Fruit fly (Drosophila melanogaster) whole organism, embryonic: Measurements from ENCODE around the gene RpS29.

Experiments
- Atf-2 ChIP-seq: fragments of 200-800 bp; sonication (Bioruptor generic); optimal IDR thresholded peaks from 2 replicates; lab custom pipeline; 2016; ENCODE audit warnings: missing biosample characterization, missing genetic modification characterization
- Atf3 ChIP-seq: fragments of 200-800 bp; sonication (Bioruptor generic); optimal IDR thresholded peaks from 3 replicates; lab custom pipeline; 2016; ENCODE audit warnings: missing biosample characterization, missing genetic modification characterization
- B-H2 ChIP-seq: fragments of 200-800 bp; sonication (Bioruptor generic); optimal IDR thresholded peaks from 2 replicates; lab custom pipeline; 2018; ENCODE audit warnings: missing biosample characterization, mild to moderate bottlenecking, missing genetic modification characterization
- BEAF-32 ChIP-seq: fragments of 200-800 bp; sonication (Bioruptor generic); optimal IDR thresholded peaks from 3 replicates; lab custom pipeline; 2017; ENCODE audit warnings: missing biosample characterization, missing genetic modification characterization, mild to moderate bottlenecking, moderate library complexity, missing genetic modification reagents
- CG10321 ChIP-seq: fragments of 200-800 bp; sonication (Bioruptor generic); IDR thresholded peaks from 2 replicates; pipeline ENCODE4 v1.3.6; 2022; ENCODE audit warnings: missing biosample characterization, missing genetic modification characterization
- CG10462 ChIP-seq: fragments of 200-800 bp; sonication (Bioruptor generic); optimal IDR thresholded peaks from 2 replicates; lab custom pipeline; 2016; ENCODE audit warnings: missing biosample characterization, missing genetic modification characterization
- CG11560 ChIP-seq: fragments of 200-800 bp; sonication (Bioruptor generic); IDR thresholded peaks from 3 replicates; pipeline ENCODE4 v1.3.6; 2022; ENCODE audit warnings: missing biosample characterization, missing genetic modification characterization
- CG13296 ChIP-seq: fragments of 200-800 bp; sonication (Bioruptor generic); optimal IDR thresholded peaks from 3 replicates; lab custom pipeline; 2018; ENCODE audit warnings: missing biosample characterization, mild to moderate bottlenecking, missing genetic modification characterization
- CG13624 ChIP-seq: fragments of 200-800 bp; sonication (Bioruptor generic); optimal IDR thresholded peaks from 2 replicates; lab custom pipeline; 2016; ENCODE audit warnings: missing biosample characterization, missing genetic modification characterization
- CG14050 ChIP-seq: fragments of 200-800 bp; sonication (Bioruptor generic); IDR thresholded peaks from 3 replicates; pipeline ENCODE4 v1.3.6; 2022; ENCODE audit warnings: missing biosample characterization, missing genetic modification characterization
- CG14710 ChIP-seq: fragments of 200-800 bp; sonication (Bioruptor generic); optimal IDR thresholded peaks from 3 replicates; lab custom pipeline; 2019; ENCODE audit warnings: missing biosample characterization, mild to moderate bottlenecking, missing genetic modification characterization, moderate library complexity
- CG15696 ChIP-seq: fragments of 200-800 bp; sonication (Bioruptor generic); optimal IDR thresholded peaks from 2 replicates; lab custom pipeline; 2019; ENCODE audit warnings: missing biosample characterization, mild to moderate bottlenecking, missing genetic modification characterization, moderate library complexity
- CG17568 ChIP-seq: fragments of 200-800 bp; sonication (Bioruptor generic); optimal IDR thresholded peaks from 2 replicates; lab custom pipeline; 2018; ENCODE audit warnings: missing biosample characterization, mild to moderate bottlenecking, missing genetic modification characterization, moderate library complexity
- CG17612 ChIP-seq: fragments of 200-800 bp; sonication (Bioruptor generic); IDR thresholded peaks from 2 replicates; pipeline ENCODE4 v1.3.6; 2022; ENCODE audit warnings: missing biosample characterization, missing genetic modification characterization
- CG18011 ChIP-seq: fragments of 200-800 bp; sonication (Bioruptor generic); optimal IDR thresholded peaks from 2 replicates; lab custom pipeline; 2017; ENCODE audit warnings: missing biosample characterization, missing genetic modification characterization, mild to moderate bottlenecking, moderate library complexity, missing genotype
- CG2199 ChIP-seq: fragments of 200-800 bp; sonication (Bioruptor generic); IDR thresholded peaks from 3 replicates; pipeline ENCODE4 v1.3.6; 2022; ENCODE audit warnings: missing biosample characterization, missing genetic modification characterization
- CG31224 ChIP-seq: fragments of 200-800 bp; sonication (Bioruptor generic); IDR thresholded peaks from 2 replicates; pipeline ENCODE4 v1.3.6; 2022; ENCODE audit warnings: missing biosample characterization, missing genetic modification characterization
- CG6254 ChIP-seq: fragments of 200-800 bp; sonication (Bioruptor generic); optimal IDR thresholded peaks from 3 replicates; lab custom pipeline; 2017; ENCODE audit warnings: mild to moderate bottlenecking, missing biosample characterization, missing genetic modification reagents, missing genetic modification characterization
- CG7357 ChIP-seq: fragments of 200-800 bp; sonication (Bioruptor generic); IDR thresholded peaks from 3 replicates; pipeline ENCODE4 v1.3.6; 2022; ENCODE audit warnings: missing biosample characterization, missing genetic modification characterization
- CG8478 ChIP-seq: fragments of >200 bp; optimal IDR thresholded peaks from 2 replicates; lab custom pipeline; 2018
- CG9876 ChIP-seq: fragments of 200-800 bp; sonication (Bioruptor generic); optimal IDR thresholded peaks from 2 replicates; lab custom pipeline; 2016; ENCODE audit warnings: missing biosample characterization, missing genetic modification characterization
- Dp ChIP-seq: fragments of 200-800 bp; sonication (Bioruptor generic); optimal IDR thresholded peaks from 2 replicates; lab custom pipeline; 2018; ENCODE audit warnings: missing biosample characterization, mild to moderate bottlenecking, missing genetic modification characterization, moderate library complexity
- Fer1 ChIP-seq: fragments of 200-800 bp; sonication (Bioruptor generic); optimal IDR thresholded peaks from 2 replicates; lab custom pipeline; 2017; ENCODE audit warnings: missing biosample characterization, mild to moderate bottlenecking, missing genetic modification characterization
- HHEX ChIP-seq: fragments of 200-800 bp; sonication (Bioruptor generic); optimal IDR thresholded peaks from 3 replicates; lab custom pipeline; 2017; ENCODE audit warnings: missing biosample characterization, mild to moderate bottlenecking, missing genetic modification characterization, missing genetic modification reagents
- HLH3B ChIP-seq: fragments of 200-800 bp; sonication (Bioruptor generic); IDR thresholded peaks from 2 replicates; pipeline ENCODE4 v1.3.6; 2022; ENCODE audit warnings: missing biosample characterization, missing genetic modification characterization
- Hand ChIP-seq: fragments of 200-800 bp; sonication (Bioruptor generic); optimal IDR thresholded peaks from 2 replicates; lab custom pipeline; 2017; ENCODE audit warnings: mild to moderate bottlenecking, missing biosample characterization, missing genetic modification reagents, missing genetic modification characterization
- MTF-1 ChIP-seq: fragments of 200-800 bp; sonication (Bioruptor generic); optimal IDR thresholded peaks from 2 replicates; lab custom pipeline; 2018; ENCODE audit warnings: missing biosample characterization, mild to moderate bottlenecking, missing genetic modification characterization, borderline replicate concordance
- Mad ChIP-seq: fragments of 200-800 bp; sonication (Bioruptor generic); optimal IDR thresholded peaks from 2 replicates; lab custom pipeline; 2016; ENCODE audit warnings: missing biosample characterization, missing genetic modification characterization
- Nf-YC ChIP-seq: fragments of 200-800 bp; optimal IDR thresholded peaks from 3 replicates; lab custom pipeline; 2019; ENCODE audit warnings: missing biosample characterization, mild to moderate bottlenecking, missing genetic modification characterization, moderate library complexity
- Oaz ChIP-seq: fragments of 200-800 bp; sonication (Bioruptor generic); IDR thresholded peaks from 2 replicates; pipeline ENCODE4 v1.3.6; 2022; ENCODE audit warnings: missing biosample characterization, missing genetic modification characterization
- Rfx ChIP-seq: fragments of 200-800 bp; sonication (Bioruptor generic); IDR thresholded peaks from 2 replicates; pipeline ENCODE4 v1.3.6; 2022; ENCODE audit warnings: missing biosample characterization, missing genetic modification characterization
- Ssrp ChIP-seq: fragments of 200-800 bp; sonication (Bioruptor generic); optimal IDR thresholded peaks from 2 replicates; lab custom pipeline; 2018; ENCODE audit warnings: missing biosample characterization, mild to moderate bottlenecking, missing genetic modification characterization, moderate library complexity
- al ChIP-seq: fragments of 200-800 bp; sonication (Bioruptor generic); IDR thresholded peaks from 2 replicates; pipeline ENCODE4 v1.3.6; 2022; ENCODE audit warnings: missing biosample characterization, missing genetic modification characterization
- amos ChIP-seq: fragments of 200-800 bp; sonication (Bioruptor generic); IDR thresholded peaks from 2 replicates; pipeline ENCODE4 v1.3.6; 2022; ENCODE audit warnings: missing biosample characterization, missing genetic modification characterization; ENCODE audit not compliant: partially characterized antibody
- ara ChIP-seq: fragments of 200-800 bp; sonication (Bioruptor generic); IDR thresholded peaks from 2 replicates; pipeline ENCODE4 v1.3.6; 2022; ENCODE audit warnings: missing biosample characterization, missing genetic modification characterization
- ase ChIP-seq: fragments of 200-800 bp; sonication (Bioruptor generic); IDR thresholded peaks from 3 replicates; pipeline ENCODE4 v1.3.6; 2022; ENCODE audit warnings: missing biosample characterization, missing genetic modification characterization
- bowl ChIP-seq: fragments of 200-800 bp; sonication (Bioruptor generic); IDR thresholded peaks from 2 replicates; pipeline ENCODE4 v1.3.6; 2022; ENCODE audit warnings: missing biosample characterization, missing genetic modification characterization
- fu2 ChIP-seq: fragments of 200-800 bp; sonication (Bioruptor generic); optimal IDR thresholded peaks from 2 replicates; lab custom pipeline; 2016; ENCODE audit warnings: missing biosample characterization, missing genetic modification characterization
- gem ChIP-seq: fragments of 200-800 bp; sonication (Bioruptor generic); optimal IDR thresholded peaks from 2 replicates; lab custom pipeline; 2019; ENCODE audit warnings: missing biosample characterization, mild to moderate bottlenecking, missing genetic modification characterization, moderate library complexity
- hb ChIP-seq: fragments of 200-800 bp; sonication (Bioruptor generic); IDR thresholded peaks from 3 replicates; pipeline ENCODE4 v1.3.6; 2022; ENCODE audit warnings: missing biosample characterization, missing genetic modification characterization; ENCODE audit not compliant: partially characterized antibody
- insv ChIP-seq, 2 experiments: fragments of 200-800 bp; sonication (Bioruptor generic); optimal IDR thresholded peaks; 3 replicates each; lab custom pipeline; 2016 to 2018; ENCODE audit warnings: missing biosample characterization in 2 of 2, missing genetic modification characterization in 2 of 2
- jigr1 ChIP-seq: fragments of 200-800 bp; sonication (Bioruptor generic); IDR thresholded peaks from 3 replicates; pipeline ENCODE4 v1.3.6; 2022; ENCODE audit warnings: missing biosample characterization, missing genetic modification characterization
- nau ChIP-seq: fragments of 200-800 bp; sonication (Bioruptor generic); optimal IDR thresholded peaks from 3 replicates; lab custom pipeline; 2017; ENCODE audit warnings: missing biosample characterization, mild to moderate bottlenecking, missing genetic modification characterization, missing genetic modification reagents
- nerfin-2 ChIP-seq: fragments of 200-800 bp; sonication (Bioruptor generic); IDR thresholded peaks from 2 replicates; pipeline ENCODE4 v1.3.6; 2022; ENCODE audit warnings: missing biosample characterization, missing genetic modification characterization; ENCODE audit not compliant: partially characterized antibody
- otp ChIP-seq: fragments of 200-800 bp; sonication (Bioruptor generic); IDR thresholded peaks from 3 replicates; pipeline ENCODE4, ENCODE4 v1.3.6; 2022; ENCODE audit warnings: missing biosample characterization, missing genetic modification characterization
- pros ChIP-seq: fragments of 200-800 bp; sonication (Bioruptor generic); optimal IDR thresholded peaks from 3 replicates; lab custom pipeline; 2019; ENCODE audit warnings: missing biosample characterization, mild to moderate bottlenecking, missing genetic modification characterization, moderate library complexity
- row ChIP-seq: fragments of 200-800 bp; sonication (Bioruptor generic); IDR thresholded peaks from 3 replicates; pipeline ENCODE4 v1.3.6; 2022; ENCODE audit warnings: missing biosample characterization, missing genetic modification characterization
- seq ChIP-seq: fragments of 200-800 bp; sonication (Bioruptor generic); IDR thresholded peaks from 2 replicates; pipeline ENCODE4 v1.3.6; 2022; ENCODE audit warnings: missing biosample characterization, missing genetic modification characterization
- tgo ChIP-seq: fragments of 200-800 bp; sonication (Bioruptor generic); IDR thresholded peaks from 3 replicates; pipeline ENCODE4 v1.3.6; 2022; ENCODE audit warnings: missing biosample characterization, missing genetic modification characterization
- tio ChIP-seq: fragments of 200-800 bp; sonication (Bioruptor generic); optimal IDR thresholded peaks from 2 replicates; lab custom pipeline; 2017; ENCODE audit warnings: missing biosample characterization, missing genetic modification characterization, inconsistent platforms
- tx ChIP-seq: fragments of 200-800 bp; sonication (Bioruptor generic); optimal IDR thresholded peaks from 2 replicates; lab custom pipeline; 2016; ENCODE audit warnings: missing biosample characterization, missing genetic modification characterization

RpS29 gene

DNA sequence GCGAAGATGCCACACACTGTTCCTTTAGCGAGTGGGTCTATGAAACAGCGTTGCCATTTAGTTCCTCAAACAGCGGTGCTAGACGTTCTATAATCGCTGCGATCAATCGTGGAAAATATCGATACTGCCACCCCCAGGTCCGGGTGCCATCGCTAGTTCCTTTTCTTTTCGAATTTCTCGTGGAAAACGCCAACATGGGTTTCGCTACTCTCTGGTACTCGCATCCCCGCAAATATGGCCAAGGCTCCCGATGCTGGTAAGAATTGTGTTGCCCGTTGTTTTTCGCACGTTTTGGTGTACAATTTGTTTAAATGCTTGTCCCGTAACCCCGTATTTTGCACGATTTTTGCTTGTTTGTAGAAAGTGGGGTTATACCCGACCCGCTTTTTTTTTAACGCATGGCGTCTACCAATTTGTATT is at the start of gene RpS29 (continued):
- TF ChIP-seq amos (GFP tag; lab: Robert Waterston, UW) (peak; percentile 99), CG6254 (no peak), row (GFP tag; lab: Robert Waterston, UW) (peak; percentile 75), Hand (GFP tag; lab: Kevin White, UChicago) (peak; percentile 62), CG11560 (tag; lab: Robert Waterston, UW) (peak; percentile 74; the same call in 2 of the 3 replicates), otp (GFP tag; lab: Robert Waterston, UW) (peak; percentile 66; the same call in 2 of the 3 replicates), CG14050 (GFP tag; lab: Robert Waterston, UW) (peak; percentile 60), al (peak; percentile 72), nau (GFP tag; lab: Kevin White, UChicago) (no peak), Rfx (GFP tag; lab: Robert Waterston, UW) (peak; percentile 95), CG10321 (GFP tag; lab: Robert Waterston, UW) (peak; percentile 54; the same call in 1 of the 2 replicates), ase (GFP tag; lab: Robert Waterston, UW) (peak; percentile 65; the same call in 2 of the 3 replicates), gem (tag; lab: Kevin White, UChicago) (peak; percentile 61), HLH3B (GFP tag; lab: Robert Waterston, UW) (peak; percentile 73), CG18011 (peak; percentile 75), seq (GFP tag; lab: Robert Waterston, UW) (no peak; the same call in 1 of the 2 replicates), HHEX (GFP tag; lab: Kevin White, UChicago) (peak; percentile 82), pros (no peak), tio (GFP tag; lab: Kevin White, UChicago) (no peak), CG8478 (lab: Kevin White, UChicago) (no peak), CG17568 (GFP tag; lab: Kevin White, UChicago) (no peak), fu2 (GFP tag; lab: Kevin White, UChicago) (peak; percentile 84), insv (GFP tag; optimal IDR thresholded peaks at IDR 0.05; lab: Kevin White, UChicago) (peak in 1 of 2 experiments; percentile 73), CG14710 (tag; lab: Kevin White, UChicago) (peak; percentile 87), tgo (GFP tag; lab: Robert Waterston, UW) (peak; percentile 65), Atf-2 (GFP tag; lab: Kevin White, UChicago) (peak; percentile 30), tx (peak; percentile 80), CG15696 (tag; lab: Kevin White, UChicago) (peak; percentile 58), CG31224 (no peak), Oaz (GFP tag; lab: Robert Waterston, UW) (peak; percentile 31; the same call in 1 of the 2 replicates), Dp (peak; percentile 99), Fer1 (peak; percentile 89), CG10462 (GFP tag; lab: Kevin White, UChicago) (no peak), BEAF-32 (GFP tag; lab: Kevin White, UChicago) (peak; percentile 98), jigr1 (GFP tag; lab: Robert Waterston, UW) (no peak), CG7357 (no peak), CG9876 (GFP tag; lab: Kevin White, UChicago) (peak; percentile 91), ara (GFP tag; lab: Robert Waterston, UW) (peak; percentile 60; the same call in 1 of the 2 replicates), CG2199 (peak; percentile 55; the same call in 1 of the 3 replicates), MTF-1 (peak; percentile 79), Ssrp (peak; percentile 16), CG13624 (peak; percentile 92), CG17612 (GFP tag; lab: Robert Waterston, UW) (peak; percentile 31; the same call in 1 of the 2 replicates), hb (GFP tag; lab: Robert Waterston, UW) (peak; percentile 89), CG13296 (GFP tag; lab: Kevin White, UChicago) (peak; percentile 90), nerfin-2 (peak; percentile 70), B-H2 (GFP tag; lab: Kevin White, UChicago) (peak; percentile 95), Nf-YC (tag; lab: Kevin White, UChicago) (peak; percentile 68), Atf3 (GFP tag; lab: Kevin White, UChicago) (peak; percentile 73), bowl (no peak; the same call in 1 of the 2 replicates), Mad (peak; percentile 85)
